Worm (Caenorhabditis elegans) whole organism, L3 larva: ENCODE data around the gene vha-18.
A peak's percentile ranks its signal among the peaks of the same experiment; 100 is the strongest.

Experiments used
- aly-2 ChIP-seq: fragments of 150-350 bp; optimal IDR thresholded peaks from 2 replicates; lab custom pipeline; 2014; ENCODE audit warnings: missing biosample characterization, missing genetic modification characterization
- ama-1 ChIP-seq: fragments of 150-350 bp; optimal IDR thresholded peaks from 2 replicates; lab custom pipeline; 2018
- ceh-82 ChIP-seq: fragments of 150-350 bp; optimal IDR thresholded peaks from 2 replicates; lab custom pipeline; 2014; ENCODE audit warnings: missing biosample characterization, missing genetic modification characterization
- ceh-9 ChIP-seq: sonication (generic microtip); optimal IDR thresholded peaks from 2 replicates; lab custom pipeline; 2018; ENCODE audit warnings: missing biosample characterization, missing genetic modification characterization
- egl-27 ChIP-seq: sonication (generic microtip); optimal IDR thresholded peaks from 4 replicates; lab custom pipeline; 2017; ENCODE audit warnings: missing biosample characterization, missing genetic modification reagents, missing genetic modification characterization
- elt-1 ChIP-seq: fragments of 150-350 bp; optimal IDR thresholded peaks from 2 replicates; lab custom pipeline; 2014; ENCODE audit warnings: missing biosample characterization, missing genetic modification characterization
- elt-2 ChIP-seq: sonication (generic microtip); optimal IDR thresholded peaks from 2 replicates; lab custom pipeline; 2016; ENCODE audit warnings: missing genetic modification reagents, mild to moderate bottlenecking, missing genetic modification characterization, missing compliant biosample characterization
- elt-3 ChIP-seq, 3 experiments: fragments of 150-350 bp in 1 of 3; sonication (generic microtip) in 2 of 3; optimal IDR thresholded peaks; 2 replicates in 2 of 3; 4 replicates in 1 of 3; lab custom pipeline; 2014 to 2017; ENCODE audit warnings: missing biosample characterization in 3 of 3, missing genetic modification characterization in 3 of 3
- fkh-2 ChIP-seq: fragments of 150-350 bp; optimal IDR thresholded peaks from 2 replicates; lab custom pipeline; 2014; ENCODE audit warnings: missing biosample characterization, missing genetic modification reagents, missing genetic modification characterization
- fos-1 ChIP-seq: fragments of 150-350 bp; optimal IDR thresholded peaks from 2 replicates; lab custom pipeline; 2014; ENCODE audit warnings: missing biosample characterization, missing genetic modification characterization
- hmg-11 ChIP-seq: sonication (generic microtip); optimal IDR thresholded peaks from 2 replicates; lab custom pipeline; 2016; ENCODE audit warnings: missing genetic modification characterization, missing compliant biosample characterization
- jun-1 ChIP-seq: fragments of 150-350 bp; optimal IDR thresholded peaks from 2 replicates; lab custom pipeline; 2014; ENCODE audit warnings: missing biosample characterization, missing genetic modification reagents, missing genetic modification characterization
- lin-15B ChIP-seq: fragments of 150-350 bp; optimal IDR thresholded peaks from 2 replicates; lab custom pipeline; 2014; ENCODE audit warnings: missing biosample characterization, missing genetic modification characterization
- lin-39 ChIP-seq: fragments of 150-350 bp; optimal IDR thresholded peaks from 2 replicates; lab custom pipeline; 2018; ENCODE audit warnings: missing biosample characterization, missing genetic modification reagents, missing genetic modification characterization
- mml-1 ChIP-seq: fragments of 150-350 bp; sonication (generic microtip); optimal IDR thresholded peaks from 3 replicates; lab custom pipeline; 2014; ENCODE audit warnings: missing biosample characterization, missing genetic modification characterization
- nhr-11 ChIP-seq: fragments of 150-350 bp; optimal IDR thresholded peaks from 2 replicates; lab custom pipeline; 2014; ENCODE audit warnings: missing biosample characterization, missing genetic modification characterization
- nhr-12 ChIP-seq: fragments of 150-350 bp; optimal IDR thresholded peaks from 2 replicates; lab custom pipeline; 2014; ENCODE audit warnings: missing biosample characterization, missing genetic modification characterization
- nhr-23 ChIP-seq: fragments of 150-350 bp; optimal IDR thresholded peaks from 2 replicates; lab custom pipeline; 2014; ENCODE audit warnings: missing biosample characterization, missing genetic modification reagents, missing genetic modification characterization
- nhr-237 ChIP-seq: fragments of 150-350 bp; optimal IDR thresholded peaks from 2 replicates; lab custom pipeline; 2014; ENCODE audit warnings: missing biosample characterization, missing genetic modification characterization
- nhr-25 ChIP-seq: sonication (generic microtip); optimal IDR thresholded peaks from 2 replicates; lab custom pipeline; 2017; ENCODE audit warnings: missing biosample characterization, missing genetic modification characterization
- nhr-28 ChIP-seq: fragments of 150-350 bp; optimal IDR thresholded peaks from 2 replicates; lab custom pipeline; 2014; ENCODE audit warnings: missing biosample characterization, missing genetic modification characterization
- nhr-76 ChIP-seq: fragments of 150-350 bp; sonication (generic microtip); optimal IDR thresholded peaks from 5 replicates; lab custom pipeline; 2014; ENCODE audit warnings: missing biosample characterization, missing genetic modification characterization
- nhr-77 ChIP-seq: fragments of 150-350 bp; optimal IDR thresholded peaks from 2 replicates; lab custom pipeline; 2014; ENCODE audit warnings: missing biosample characterization, missing genetic modification characterization
- pha-4 ChIP-seq: fragments of 150-350 bp; optimal IDR thresholded peaks from 2 replicates; lab custom pipeline; 2014; ENCODE audit warnings: missing biosample characterization, missing genetic modification reagents, missing genetic modification characterization
- pqm-1 ChIP-seq: fragments of 150-350 bp; optimal IDR thresholded peaks from 2 replicates; lab custom pipeline; 2017; ENCODE audit warnings: missing biosample characterization, missing genetic modification characterization, inconsistent platforms
- snpc-4 ChIP-seq: fragments of 150-350 bp; optimal IDR thresholded peaks from 2 replicates; lab custom pipeline; 2014; ENCODE audit warnings: missing biosample characterization, missing genetic modification characterization
- tbx-2 ChIP-seq: sonication (generic microtip); optimal IDR thresholded peaks from 2 replicates; lab custom pipeline; 2016; ENCODE audit warnings: mild to moderate bottlenecking, missing genetic modification characterization, missing compliant biosample characterization
- unc-62 ChIP-seq: fragments of 150-350 bp; sonication (generic microtip); optimal IDR thresholded peaks from 4 replicates; lab custom pipeline; 2014; ENCODE audit warnings: missing biosample characterization, missing genetic modification reagents, missing genetic modification characterization
- zag-1 ChIP-seq: fragments of 150-350 bp; optimal IDR thresholded peaks from 2 replicates; lab custom pipeline; 2014; ENCODE audit warnings: missing biosample characterization, missing genetic modification characterization
- ztf-11 ChIP-seq: fragments of 150-350 bp; optimal IDR thresholded peaks from 2 replicates; lab custom pipeline; 2014; ENCODE audit warnings: missing biosample characterization, missing genetic modification characterization
- ztf-4 ChIP-seq: fragments of 150-350 bp; optimal IDR thresholded peaks from 2 replicates; lab custom pipeline; 2014; ENCODE audit warnings: missing biosample characterization, missing genetic modification characterization

The vha-18 gene

ce11 chrV:8406911-8407310, 6.4 kb downstream of the vha-18 start:
- TF ChIP-seq nhr-23 (no peak), pqm-1 (peak; percentile 41), ceh-9 (tag; lab: Kevin White, UChicago) (no peak), nhr-237 (tag; lab: Kevin White, UChicago) (no peak), nhr-25 (tag; lab: Kevin White, UChicago) (peak; percentile 38), fkh-2 (no peak), pha-4 (peak; percentile 64), elt-1 (no peak), ceh-82 (tag; lab: Kevin White, UChicago) (no peak), ztf-4 (no peak), elt-3 (tag; optimal IDR thresholded peaks at IDR 0.05; lab: Kevin White, UChicago) (no peak)

- no peak for TF ChIP-seq lin-39 (tag; lab: Kevin White, UChicago)
- TF ChIP-seq nhr-25 (tag; lab: Kevin White, UChicago), result peak; percentile 67
These were observed 7.1 kb downstream of the vha-18 start for ce11 chrV:8406155-8406554.

ce11 chrV:8404339-8404738, 8.9 kb downstream of the vha-18 start:
- TF ChIP-seq elt-3 (tag; optimal IDR thresholded peaks at IDR 0.05; lab: Kevin White, UChicago) (peak in 1 of 3 experiments; percentile 55), nhr-25 (tag; lab: Kevin White, UChicago) (peak; percentile 6), nhr-76 (tag; lab: Kevin White, UChicago) (no peak)

- TF ChIP-seq pqm-1 (peak; percentile 40), jun-1 (tag; lab: Kevin White, UChicago) (no peak), nhr-11 (no peak), egl-27 (tag; lab: Kevin White, UChicago) (no peak), zag-1 (tag; lab: Kevin White, UChicago) (no peak), elt-2 (tag; lab: Kevin White, UChicago) (peak; percentile 76), ama-1 (lab: Kevin White, UChicago) (no peak), mml-1 (tag; lab: Kevin White, UChicago) (no peak)
- TF ChIP-seq, all 47 proteins: peak for 2
These were observed 9.4 kb downstream of the vha-18 start for ce11 chrV:8403916-8404315.

ce11 chrV:8403152-8403551, 10.1 kb downstream of the vha-18 start:
- TF ChIP-seq elt-2 (tag; lab: Kevin White, UChicago), result peak; percentile 62
- TF ChIP-seq unc-62 (GFP tag; lab: Kevin White, UChicago), result no peak
- no peak for TF ChIP-seq snpc-4 (tag; lab: Kevin White, UChicago)
- no peak for TF ChIP-seq lin-15B
- no peak for TF ChIP-seq fkh-2
- no peak for TF ChIP-seq nhr-237 (tag; lab: Kevin White, UChicago)
- no peak for TF ChIP-seq nhr-11
- TF ChIP-seq nhr-77 (tag; lab: Kevin White, UChicago), result no peak
- no peak for TF ChIP-seq mml-1 (tag; lab: Kevin White, UChicago)
- TF ChIP-seq pqm-1, result peak; percentile 54
- peak; percentile 35 for TF ChIP-seq pha-4
- no peak for TF ChIP-seq tbx-2 (tag; lab: Kevin White, UChicago)
- no peak for TF ChIP-seq elt-1
- peak; percentile 11 for TF ChIP-seq jun-1 (tag; lab: Kevin White, UChicago)
- TF ChIP-seq hmg-11, result peak; percentile 32
- peak; percentile 42 for TF ChIP-seq nhr-25 (tag; lab: Kevin White, UChicago)

- TF ChIP-seq zag-1 (tag; lab: Kevin White, UChicago) (no peak), aly-2 (tag; lab: Kevin White, UChicago) (no peak), nhr-28 (tag; lab: Kevin White, UChicago) (no peak), fos-1 (tag; lab: Kevin White, UChicago) (no peak), nhr-237 (tag; lab: Kevin White, UChicago) (no peak), elt-2 (tag; lab: Kevin White, UChicago) (peak; percentile 93), nhr-12 (tag; lab: Kevin White, UChicago) (no peak), pqm-1 (peak; percentile 44), ztf-11 (no peak), nhr-25 (tag; lab: Kevin White, UChicago) (no peak), lin-39 (tag; lab: Kevin White, UChicago) (no peak), jun-1 (tag; lab: Kevin White, UChicago) (no peak)
- TF ChIP-seq, all 47 proteins: peak for 2
These were observed 10.9 kb downstream of the vha-18 start, which contains the start of gene F52E1.9 for ce11 chrV:8402392-8402791. F52E1.9 (minus strand) TSS chrV:8402669.
